Worm (Caenorhabditis elegans) whole organism, young adult: ENCODE data around the gene srb-3.

Source experiments
- B0261.1 ChIP-seq: sonication (generic microtip); optimal IDR thresholded peaks from 2 replicates; lab custom pipeline; 2016; ENCODE audit warnings: mild to moderate bottlenecking, missing genetic modification characterization, moderate library complexity, missing compliant biosample characterization
- F23B12.7 ChIP-seq: sonication (generic microtip); optimal IDR thresholded peaks from 2 replicates; lab custom pipeline; 2017; ENCODE audit warnings: missing genetic modification characterization, mild to moderate bottlenecking, missing compliant biosample characterization, antibody characterized with exemption, moderate library complexity; ENCODE audit not compliant: insufficient read depth
- F33H1.4 ChIP-seq: fragments of 200-800 bp; sonication (Bioruptor generic); IDR thresholded peaks from 2 replicates; pipeline ENCODE4 v1.3.6; 2022; ENCODE audit warnings: missing genetic modification reagents, missing genetic modification characterization, missing compliant biosample characterization
- F37B4.10 ChIP-seq: fragments of 200-800 bp; sonication (Bioruptor generic); IDR thresholded peaks from 2 replicates; pipeline ENCODE4 v1.3.6; 2022; ENCODE audit warnings: missing genetic modification characterization, missing compliant biosample characterization
- F49E8.2 ChIP-seq: sonication (generic microtip); optimal IDR thresholded peaks from 3 replicates; lab custom pipeline; 2017; ENCODE audit warnings: missing genetic modification characterization, mild to moderate bottlenecking, missing compliant biosample characterization, antibody characterized with exemption, moderate library complexity; ENCODE audit not compliant: insufficient read depth
- F57C9.4 ChIP-seq: sonication (generic microtip); optimal IDR thresholded peaks from 2 replicates; lab custom pipeline; 2017; ENCODE audit warnings: mild to moderate bottlenecking, missing genetic modification characterization, missing compliant biosample characterization
- K11D2.4 ChIP-seq: fragments of 200-800 bp; sonication (Bioruptor generic); IDR thresholded peaks from 2 replicates; pipeline ENCODE4 v1.3.6; 2022; ENCODE audit warnings: missing genetic modification reagents, missing genetic modification characterization, missing compliant biosample characterization
- Y56A3A.18 ChIP-seq: fragments of 200-800 bp; sonication (Bioruptor generic); IDR thresholded peaks from 2 replicates; pipeline ENCODE4 v1.3.6; 2022; ENCODE audit warnings: missing genetic modification reagents, missing genetic modification characterization, missing compliant biosample characterization
- Y95B8A.8 ChIP-seq: fragments of 200-800 bp; sonication (Bioruptor generic); IDR thresholded peaks from 2 replicates; pipeline ENCODE4 v1.3.6; 2022; ENCODE audit warnings: missing genetic modification reagents, missing genetic modification characterization, missing compliant biosample characterization
- aptf-3 ChIP-seq: fragments of 200-800 bp; sonication (Bioruptor generic); IDR thresholded peaks from 2 replicates; pipeline ENCODE4 v1.3.6; 2022; ENCODE audit warnings: missing genetic modification characterization, missing compliant biosample characterization
- athp-1 ChIP-seq: sonication (generic microtip); optimal IDR thresholded peaks from 2 replicates; lab custom pipeline; 2017; ENCODE audit warnings: mild to moderate bottlenecking, missing genetic modification characterization, missing compliant biosample characterization
- attf-6 ChIP-seq: fragments of 200-800 bp; sonication (Bioruptor generic); IDR thresholded peaks from 2 replicates; pipeline ENCODE4 v1.3.6; 2022; ENCODE audit warnings: missing genetic modification reagents, missing genetic modification characterization, missing compliant biosample characterization
- cebp-1 ChIP-seq, 2 experiments: fragments of 200-800 bp in 1 of 2; sonication (Bioruptor generic) in 1 of 2; sonication (generic microtip) in 1 of 2; IDR thresholded peaks in 1 of 2; optimal IDR thresholded peaks in 1 of 2; 2 replicates each; pipeline versions ENCODE4 v1.3.6 to Lab custom; 2017 to 2022; ENCODE audit warnings: missing compliant biosample characterization in 2 of 2, missing genetic modification characterization in 2 of 2, mild to moderate bottlenecking in 1 of 2, missing genetic modification reagents in 1 of 2, moderate library complexity in 1 of 2
- ceh-79 ChIP-seq: sonication (generic microtip); optimal IDR thresholded peaks from 2 replicates; lab custom pipeline; 2017; ENCODE audit warnings: mild to moderate bottlenecking, missing genetic modification characterization, missing compliant biosample characterization
- ceh-91 ChIP-seq: fragments of 200-800 bp; sonication (Bioruptor generic); IDR thresholded peaks from 2 replicates; pipeline ENCODE4 v1.3.6; 2022; ENCODE audit warnings: missing genetic modification reagents, missing genetic modification characterization, missing compliant biosample characterization
- efl-1 ChIP-seq: fragments of 150-350 bp; optimal IDR thresholded peaks from 2 replicates; lab custom pipeline; 2014; ENCODE audit warnings: missing biosample characterization, missing genetic modification reagents, missing genetic modification characterization
- egl-18 ChIP-seq: fragments of 200-800 bp; sonication (Bioruptor generic); IDR thresholded peaks from 2 replicates; pipeline ENCODE4 v1.3.6; 2022; ENCODE audit warnings: missing genetic modification reagents, missing genetic modification characterization, missing compliant biosample characterization
- egl-44 ChIP-seq: fragments of 200-800 bp; sonication (Bioruptor generic); IDR thresholded peaks from 2 replicates; pipeline ENCODE4 v1.3.6; 2022; ENCODE audit warnings: missing genetic modification reagents, missing genetic modification characterization, missing compliant biosample characterization
- gei-17 ChIP-seq: fragments of 200-800 bp; sonication (Bioruptor generic); optimal IDR thresholded peaks from 2 replicates; lab custom pipeline; 2018; ENCODE audit warnings: mild to moderate bottlenecking, missing genetic modification characterization, missing compliant biosample characterization
- hmg-1.2 ChIP-seq: fragments of 200-800 bp; sonication (Bioruptor generic); IDR thresholded peaks from 2 replicates; pipeline ENCODE4 v1.3.6; 2022; ENCODE audit warnings: missing genetic modification reagents, missing genetic modification characterization, missing compliant biosample characterization
- hmg-20 ChIP-seq: fragments of 200-800 bp; sonication (Bioruptor generic); IDR thresholded peaks from 2 replicates; pipeline ENCODE4 v1.3.6; 2022; ENCODE audit warnings: missing genetic modification reagents, missing genetic modification characterization, missing compliant biosample characterization
- lag-1 ChIP-seq: fragments of 200-800 bp; sonication (Bioruptor generic); IDR thresholded peaks from 2 replicates; pipeline ENCODE4 v1.3.6; 2022; ENCODE audit warnings: missing genetic modification reagents, missing genetic modification characterization, missing compliant biosample characterization
- let-526 ChIP-seq: fragments of 200-800 bp; sonication (Bioruptor generic); IDR thresholded peaks from 2 replicates; pipeline ENCODE4 v1.3.6; 2022; ENCODE audit warnings: missing genetic modification reagents, missing genetic modification characterization, missing compliant biosample characterization
- let-607 ChIP-seq, 2 experiments: fragments of 200-800 bp in 1 of 2; sonication (Bioruptor generic) in 1 of 2; sonication (generic microtip) in 1 of 2; optimal IDR thresholded peaks; 2 replicates each; lab custom pipeline; 2016 to 2018; ENCODE audit warnings: mild to moderate bottlenecking in 2 of 2, missing compliant biosample characterization in 2 of 2, missing genetic modification characterization in 2 of 2, moderate library complexity in 2 of 2, missing genotype in 1 of 2
- mcd-1 ChIP-seq: fragments of 200-800 bp; sonication (Bioruptor generic); IDR thresholded peaks from 2 replicates; pipeline ENCODE4 v1.3.6; 2022; ENCODE audit warnings: missing genetic modification reagents, missing genetic modification characterization, missing compliant biosample characterization
- mel-28 ChIP-seq: sonication (generic microtip); optimal IDR thresholded peaks from 2 replicates; lab custom pipeline; 2016; ENCODE audit warnings: borderline replicate concordance, mild to moderate bottlenecking, missing genetic modification characterization, missing compliant biosample characterization
- nhr-80 ChIP-seq: sonication (generic microtip); optimal IDR thresholded peaks from 2 replicates; lab custom pipeline; 2016; ENCODE audit warnings: missing genetic modification characterization, missing compliant biosample characterization
- pbrm-1 ChIP-seq: fragments of 200-800 bp; sonication (Bioruptor generic); IDR thresholded peaks from 2 replicates; pipeline ENCODE4 v1.3.6; 2022; ENCODE audit warnings: missing genetic modification reagents, missing genetic modification characterization, missing compliant biosample characterization
- pha-4 ChIP-seq: fragments of 150-350 bp; sonication (generic microtip); optimal IDR thresholded peaks from 2 replicates; lab custom pipeline; 2014; ENCODE audit warnings: missing biosample characterization, missing genetic modification reagents, missing genetic modification characterization
- rec-8 ChIP-seq, 2 experiments: sonication (generic microtip); optimal IDR thresholded peaks; 2 replicates each; lab custom pipeline; 2016; ENCODE audit warnings: mild to moderate bottlenecking in 2 of 2, missing genetic modification characterization in 2 of 2, missing genetic modification reagents in 2 of 2, missing genotype in 2 of 2, missing biosample characterization in 1 of 2, missing compliant biosample characterization in 1 of 2, moderate library complexity in 1 of 2
- repo-1 ChIP-seq: sonication (generic microtip); optimal IDR thresholded peaks from 2 replicates; lab custom pipeline; 2017; ENCODE audit warnings: mild to moderate bottlenecking, missing genetic modification characterization, missing compliant biosample characterization
- snpc-1.1 ChIP-seq: sonication (generic microtip); optimal IDR thresholded peaks from 2 replicates; lab custom pipeline; 2017; ENCODE audit warnings: missing genetic modification characterization, mild to moderate bottlenecking, missing compliant biosample characterization, antibody characterized with exemption, moderate library complexity, missing genotype, missing genetic modification reagents; ENCODE audit not compliant: insufficient read depth
- snpc-4 ChIP-seq, 5 experiments: fragments of 150-350 bp in 1 of 5; sonication (generic microtip) in 4 of 5; optimal IDR thresholded peaks; 2 replicates each; lab custom pipeline; 2014 to 2018; ENCODE audit warnings: missing genetic modification characterization in 5 of 5, missing biosample characterization in 3 of 5, antibody characterized with exemption in 2 of 5, mild to moderate bottlenecking in 2 of 5, missing compliant biosample characterization in 2 of 5, missing genotype in 2 of 5, moderate library complexity in 2 of 5, missing genetic modification reagents in 1 of 5
- somi-1 ChIP-seq: fragments of 200-800 bp; sonication (Bioruptor generic); optimal IDR thresholded peaks from 2 replicates; lab custom pipeline; 2018; ENCODE audit warnings: mild to moderate bottlenecking, missing genetic modification characterization, missing compliant biosample characterization
- sptf-2 ChIP-seq: fragments of 200-800 bp; sonication (Bioruptor generic); optimal IDR thresholded peaks from 2 replicates; lab custom pipeline; 2018; ENCODE audit warnings: mild to moderate bottlenecking, missing genetic modification characterization, missing compliant biosample characterization
- tbp1 ChIP-seq: fragments of 200-800 bp; sonication (Bioruptor generic); optimal IDR thresholded peaks from 2 replicates; lab custom pipeline; 2018; ENCODE audit warnings: mild to moderate bottlenecking, missing genetic modification characterization, missing compliant biosample characterization
- tlf-1 ChIP-seq: fragments of 200-800 bp; sonication (Bioruptor generic); optimal IDR thresholded peaks from 2 replicates; lab custom pipeline; 2018; ENCODE audit warnings: mild to moderate bottlenecking, missing genetic modification characterization, missing compliant biosample characterization
- ztf-22 ChIP-seq: fragments of 200-800 bp; sonication (Bioruptor generic); optimal IDR thresholded peaks from 2 replicates; lab custom pipeline; 2018; ENCODE audit warnings: mild to moderate bottlenecking, missing genetic modification characterization, moderate library complexity, missing compliant biosample characterization
- ztf-25 ChIP-seq: fragments of 200-800 bp; sonication (Bioruptor generic); IDR thresholded peaks from 2 replicates; pipeline ENCODE4 v1.3.6; 2022; ENCODE audit warnings: missing genetic modification reagents, missing genetic modification characterization, missing compliant biosample characterization
- ztf-26 ChIP-seq: sonication (generic microtip); optimal IDR thresholded peaks from 2 replicates; lab custom pipeline; 2017; ENCODE audit warnings: missing genetic modification characterization, missing compliant biosample characterization
- ztf-28 ChIP-seq: fragments of 200-800 bp; sonication (Bioruptor generic); IDR thresholded peaks from 2 replicates; pipeline ENCODE4 v1.3.6; 2022; ENCODE audit warnings: missing genetic modification reagents, missing genetic modification characterization, missing compliant biosample characterization

Gene srb-3

DNA sequence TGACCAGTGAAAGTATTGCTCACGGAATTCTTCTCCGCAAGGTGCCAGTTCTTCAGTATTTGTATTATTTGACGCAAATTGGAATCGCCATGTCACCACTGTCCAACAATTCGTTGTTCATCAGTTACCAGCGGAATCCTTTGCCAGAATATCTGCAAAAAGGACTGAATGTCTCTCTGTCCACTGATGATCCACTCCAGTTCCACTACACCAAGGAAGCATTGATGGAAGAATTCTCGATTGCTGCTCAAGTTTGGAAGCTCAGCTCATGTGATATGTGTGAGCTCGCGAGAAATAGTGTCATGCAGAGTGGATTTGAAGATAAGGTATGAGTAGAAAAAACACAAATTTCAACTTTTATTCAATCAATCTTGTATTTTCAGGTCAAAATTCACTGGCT lies 42.5 kb upstream of the srb-3 start:
- TF ChIP-seq ceh-79 (no peak), B0261.1 (tag; lab: Kevin White, UChicago) (no peak), athp-1 (tag; lab: Kevin White, UChicago) (no peak), somi-1 (GFP tag; lab: Kevin White, UChicago) (no peak), rec-8 (tag; optimal IDR thresholded peaks at IDR 0.05; lab: Kevin White, UChicago) (no peak), sptf-2 (no peak), snpc-4 (GFP tag; optimal IDR thresholded peaks at IDR 0.05; lab: Kevin White, UChicago) (no peak), snpc-4 (tag; optimal IDR thresholded peaks at IDR 0.05; lab: Kevin White, UChicago) (no peak)

DNA sequence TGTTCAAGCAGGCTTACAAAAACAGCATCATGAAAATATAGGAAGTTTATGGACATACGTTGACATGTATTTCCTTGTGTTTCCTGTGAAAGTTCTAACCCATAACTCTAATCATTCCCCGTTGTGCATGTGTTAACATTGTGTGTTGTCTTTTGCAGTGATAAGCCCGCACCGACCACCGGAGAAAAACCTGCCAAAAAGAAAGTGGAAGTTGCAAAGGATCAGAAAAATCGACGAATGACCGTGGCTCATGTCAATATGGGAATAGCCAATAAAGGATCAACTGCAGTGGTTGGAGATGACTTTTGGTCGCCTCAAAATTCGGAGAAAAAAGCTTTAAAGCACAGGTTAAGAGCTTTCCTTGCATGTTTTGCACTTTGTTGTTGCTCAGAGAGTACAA lies 38.6 kb upstream of the srb-3 start:
- TF ChIP-seq ztf-28 (GFP tag; lab: Robert Waterston, UW), result no peak
- TF ChIP-seq egl-44 (GFP tag; lab: Robert Waterston, UW), result no peak
- no peak for TF ChIP-seq tlf-1 (GFP tag; lab: Kevin White, UChicago)
- no peak for TF ChIP-seq lag-1 (GFP tag; lab: Robert Waterston, UW)
- no peak for TF ChIP-seq let-526 (GFP tag; lab: Robert Waterston, UW)
- TF ChIP-seq F57C9.4 (tag; lab: Kevin White, UChicago), result no peak
- TF ChIP-seq F33H1.4 (GFP tag; lab: Robert Waterston, UW), result no peak
- TF ChIP-seq repo-1 (tag; lab: Kevin White, UChicago), result no peak
- no peak for TF ChIP-seq ztf-26
- no peak for TF ChIP-seq F23B12.7 (tag; lab: Kevin White, UChicago)

DNA sequence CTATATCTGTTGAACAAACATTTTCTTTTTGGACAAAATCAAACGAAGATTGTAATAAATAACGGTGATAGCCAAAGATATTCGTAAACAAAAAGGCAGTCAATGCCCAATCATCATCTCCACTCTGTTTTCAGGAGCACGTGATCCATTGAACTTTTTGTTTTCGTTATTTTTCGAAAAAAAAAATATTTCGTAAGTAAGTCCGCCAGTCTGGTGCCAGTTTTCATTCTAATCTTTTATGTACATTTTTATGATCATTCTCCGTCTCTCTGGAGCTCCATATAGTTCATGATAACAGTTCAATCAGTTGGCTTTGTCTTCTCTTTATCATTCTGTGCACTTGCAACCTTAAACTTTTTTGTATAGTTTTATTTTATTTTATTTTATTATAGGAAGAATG lies 36.3 kb upstream of the srb-3 start, which contains the start of gene ampd-1:
Gene ampd-1 (plus strand): TSS at position 393 of the 400 bp plus-strand sequence.
- TF ChIP-seq cebp-1 (GFP tag; IDR thresholded peaks at IDR 0.05; lab: Robert Waterston, UW) (peak; percentile 44; the same call in 1 of the 2 replicates), cebp-1 (tag; optimal IDR thresholded peaks at IDR 0.05; lab: Kevin White, UChicago) (peak; percentile 64), nhr-80 (tag; lab: Kevin White, UChicago) (peak; percentile 47), F49E8.2 (no peak), Y95B8A.8 (GFP tag; lab: Robert Waterston, UW) (no peak), efl-1 (GFP tag; lab: Kevin White, UChicago) (no peak), hmg-1.2 (GFP tag; lab: Robert Waterston, UW) (no peak), hmg-20 (GFP tag; lab: Robert Waterston, UW) (no peak), mel-28 (no peak)
- TF ChIP-seq, all 124 proteins: peak for 2

- TF ChIP-seq F33H1.4 (GFP tag; lab: Robert Waterston, UW) (no peak), athp-1 (tag; lab: Kevin White, UChicago) (no peak), mel-28 (no peak), F37B4.10 (GFP tag; lab: Robert Waterston, UW) (no peak), pbrm-1 (no peak), aptf-3 (GFP tag; lab: Robert Waterston, UW) (no peak), pha-4 (tag; lab: Kevin White, UChicago) (no peak), attf-6 (GFP tag; lab: Robert Waterston, UW) (no peak), Y56A3A.18 (GFP tag; lab: Robert Waterston, UW) (no peak), ceh-91 (no peak), egl-18 (GFP tag; lab: Robert Waterston, UW) (no peak), ztf-22 (peak; percentile 85), snpc-1.1 (tag; lab: Kevin White, UChicago) (no peak), somi-1 (GFP tag; lab: Kevin White, UChicago) (no peak), ztf-25 (GFP tag; lab: Robert Waterston, UW) (no peak), ztf-28 (GFP tag; lab: Robert Waterston, UW) (no peak), K11D2.4 (GFP tag; lab: Robert Waterston, UW) (no peak), let-607 (tag; optimal IDR thresholded peaks at IDR 0.05; lab: Kevin White, UChicago) (peak; percentile 21 to 73), Y95B8A.8 (GFP tag; lab: Robert Waterston, UW) (no peak), tbp1 (peak; percentile 40), gei-17 (GFP tag; lab: Kevin White, UChicago) (peak; percentile 4), mcd-1 (GFP tag; lab: Robert Waterston, UW) (no peak)
These were observed 35.4 kb upstream of the srb-3 start for ce11 chrII:5201922-5202562.
